Fruit fly (Drosophila melanogaster): ENCODE measurements around the gene Cdk8.

Cdk8 gene

DNA sequence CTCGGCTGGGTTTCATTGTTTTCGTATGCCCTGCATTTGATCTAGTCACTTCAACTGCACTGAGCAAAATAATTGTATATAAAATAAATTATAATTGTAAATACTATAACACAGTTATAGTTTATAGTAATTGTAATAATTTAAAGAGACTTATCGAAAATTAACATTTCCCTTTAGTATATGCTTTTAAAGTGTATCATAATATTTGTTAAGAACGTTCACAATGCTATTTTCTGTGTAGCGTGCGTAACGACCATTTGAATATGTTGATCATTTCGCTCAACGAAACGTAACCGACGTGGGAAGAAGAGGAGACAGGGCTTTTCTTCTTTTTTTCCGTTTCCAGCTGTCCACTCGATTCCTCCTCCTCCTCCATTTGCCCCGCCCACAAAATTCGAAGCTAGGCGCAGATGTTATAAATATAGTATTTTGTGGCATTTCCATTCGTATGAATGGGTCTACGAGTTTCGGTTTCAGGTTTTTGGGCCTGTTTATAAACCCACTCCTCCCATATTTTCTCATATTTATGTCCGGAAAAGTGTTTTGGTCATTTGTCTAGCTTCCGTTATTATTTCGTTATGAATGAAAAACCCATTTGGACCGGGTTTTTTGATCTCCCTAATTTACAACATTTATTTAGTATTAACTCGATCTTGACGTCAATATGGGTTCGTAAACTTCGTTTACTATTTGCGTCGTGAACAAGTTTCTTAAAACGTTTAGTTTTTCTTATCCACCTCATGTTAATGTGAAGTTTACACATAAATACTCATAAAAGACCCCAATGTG, 18.2 kb upstream of the Cdk8 start (continued):
- TF ChIP-seq sna (GFP tag; IDR thresholded peaks at IDR 0.05; ENCODE audit: partially characterized antibody) = no peak
- TF ChIP-seq CG7357 (GFP tag; IDR thresholded peaks at IDR 0.05) = peak; percentile 56; the same call in 1 of the 3 replicates
- TF ChIP-seq HHEX (GFP tag; optimal IDR thresholded peaks at IDR 0.05) = peak; percentile 67
- TF ChIP-seq chinmo (GFP tag; IDR thresholded peaks at IDR 0.05; ENCODE audit: partially characterized antibody) = no peak
- no peak for TF ChIP-seq CG2116 (GFP tag; optimal IDR thresholded peaks at IDR 0.05)
- TF ChIP-seq CG11723 (GFP tag; optimal IDR thresholded peaks at IDR 0.05) = peak; percentile 38
- TF ChIP-seq luna (GFP tag; optimal IDR thresholded peaks at IDR 0.05) = no peak
- TF ChIP-seq E2f1 (GFP tag; IDR thresholded peaks at IDR 0.05) = peak; percentile 91
- no peak for TF ChIP-seq mld (GFP tag; IDR thresholded peaks at IDR 0.05; ENCODE audit: partially characterized antibody)
- peak; percentile 45 for TF ChIP-seq CG13296 (GFP tag; optimal IDR thresholded peaks at IDR 0.05)
- TF ChIP-seq CG7963 (GFP tag; IDR thresholded peaks at IDR 0.05; ENCODE audit: partially characterized antibody) = no peak
- TF ChIP-seq Elba2 (GFP tag; optimal IDR thresholded peaks at IDR 0.05) = no peak
- no peak for TF ChIP-seq pnt (GFP tag; optimal IDR thresholded peaks at IDR 0.05)
- TF ChIP-seq CG10959 (GFP tag; IDR thresholded peaks at IDR 0.05) = peak; percentile 62
- TF ChIP-seq CG2120 (GFP tag; optimal IDR thresholded peaks at IDR 0.05) = peak; percentile 0
- TF ChIP-seq CG10431 (GFP tag; optimal IDR thresholded peaks at IDR 0.05) = peak; percentile 58
- no peak for TF ChIP-seq br (optimal IDR thresholded peaks at IDR 0.05)
- peak; percentile 56 for TF ChIP-seq CG12219 (GFP tag; optimal IDR thresholded peaks at IDR 0.05)
- no peak for TF ChIP-seq knrl (GFP tag; IDR thresholded peaks at IDR 0.05; ENCODE audit: partially characterized antibody)
- peak; percentile 88 for TF ChIP-seq CG33557 (GFP tag; optimal IDR thresholded peaks at IDR 0.05)
- TF ChIP-seq CG10565 (GFP tag; optimal IDR thresholded peaks at IDR 0.05) = no peak
- peak; percentile 16 for TF ChIP-seq CG12104 (GFP tag; optimal IDR thresholded peaks at IDR 0.05)
- TF ChIP-seq CG9876 (GFP tag; optimal IDR thresholded peaks at IDR 0.05) = no peak
- TF ChIP-seq Myb (GFP tag; optimal IDR thresholded peaks at IDR 0.05) = no peak
- peak; percentile 62 for TF ChIP-seq CG7372 (GFP tag; IDR thresholded peaks at IDR 0.05)
- peak; percentile 92 for TF ChIP-seq CG15696 (tag; optimal IDR thresholded peaks at IDR 0.05)
- TF ChIP-seq Dll (GFP tag; IDR thresholded peaks at IDR 0.05; ENCODE audit: partially characterized antibody) = no peak
- no peak for TF ChIP-seq CG8944 (GFP tag; optimal IDR thresholded peaks at IDR 0.05)
- peak; percentile 80 for TF ChIP-seq ac (GFP tag; optimal IDR thresholded peaks at IDR 0.05)
- 0 out of 2 replicates have a peak, but pooled peaks have one; percentile 9 for TF ChIP-seq MBD-R2 (GFP tag; IDR thresholded peaks at IDR 0.05)
- no peak for TF ChIP-seq Poxn (GFP tag; IDR thresholded peaks at IDR 0.05)
- TF ChIP-seq CG17568 (GFP tag; optimal IDR thresholded peaks at IDR 0.05) = peak; percentile 57
- TF ChIP-seq Dek (tag; optimal IDR thresholded peaks at IDR 0.05) = peak; percentile 55
- peak in 1 of 2 experiments; percentile 79 for TF ChIP-seq Eip74EF (GFP tag; optimal IDR thresholded peaks at IDR 0.05)
- peak; percentile 91 for TF ChIP-seq D19A (tag; optimal IDR thresholded peaks at IDR 0.05)
- TF ChIP-seq ranshi (GFP tag; IDR thresholded peaks at IDR 0.05) = peak; percentile 81
- no peak for TF ChIP-seq emc (GFP tag; optimal IDR thresholded peaks at IDR 0.05)
- no peak for TF ChIP-seq CG12236 (GFP tag; optimal IDR thresholded peaks at IDR 0.05)
- no peak for TF ChIP-seq CG42726 (GFP tag; IDR thresholded peaks at IDR 0.05; ENCODE audit: partially characterized antibody)
- peak; percentile 92 for TF ChIP-seq Spps (tag; optimal IDR thresholded peaks at IDR 0.05)
- 0 out of 3 replicates have a peak, but pooled peaks have one; percentile 49 for TF ChIP-seq CG11456 (GFP tag; IDR thresholded peaks at IDR 0.05)
- peak; percentile 86 for TF ChIP-seq grau (tag; optimal IDR thresholded peaks at IDR 0.05)
- peak; percentile 87 for TF ChIP-seq PHDP (tag; optimal IDR thresholded peaks at IDR 0.05)
- TF ChIP-seq peb (GFP tag; IDR thresholded peaks at IDR 0.05) = peak; percentile 80
- no peak for TF ChIP-seq D (optimal IDR thresholded peaks at IDR 0.05)
- TF ChIP-seq D (GFP tag; optimal IDR thresholded peaks at IDR 0.05) = peak; percentile 80
- TF ChIP-seq CG7745 (tag; optimal IDR thresholded peaks at IDR 0.05) = peak; percentile 30
- peak; percentile 87 for TF ChIP-seq row (GFP tag; IDR thresholded peaks at IDR 0.05)
- peak; percentile 57 for TF ChIP-seq dimm (GFP tag; IDR thresholded peaks at IDR 0.05)

Data from whole organism, embryonic.